Fruit fly (Drosophila melanogaster) S2 (cell line): ENCODE measurements around the gene TORIP.

ENCODE experiments used
- CG8478 ChIP-seq: fragments of >200 bp; optimal IDR thresholded peaks from 2 replicates; lab custom pipeline; 2018
- CTCF ChIP-seq, 2 experiments: fragments of >200 bp; optimal IDR thresholded peaks; 2 replicates each; lab custom pipeline; 2018

Gene TORIP

DNA sequence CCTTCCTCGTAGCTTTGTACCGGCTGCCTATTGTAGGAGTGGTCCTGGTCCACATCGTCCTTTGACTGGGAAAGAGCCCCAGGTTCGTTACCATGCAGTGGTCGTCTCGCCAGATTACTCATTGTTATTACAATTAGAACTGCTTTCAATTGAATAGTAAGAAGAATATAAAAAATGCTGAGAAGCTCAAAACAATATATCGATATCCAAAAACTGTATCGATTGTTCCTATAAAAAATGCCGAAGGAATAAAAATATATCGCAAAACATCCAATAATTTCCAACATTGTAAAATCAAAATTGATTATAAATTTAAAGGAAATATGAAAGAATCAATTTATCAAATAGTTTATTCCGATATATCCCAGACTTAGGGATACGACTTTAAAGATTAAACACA lies at the start of gene TORIP, which contains the start of gene Ccdc58:
Gene TORIP, minus strand, starts transcription at position 173 of the 400 bp plus-strand sequence.
Gene Ccdc58, plus strand, starts transcription at position 274 of the 400 bp plus-strand sequence.
- TF ChIP-seq CTCF (optimal IDR thresholded peaks at IDR 0.05; lab: Kevin White, UChicago) (no peak), CG8478 (lab: Kevin White, UChicago) (no peak)

dm6 chr3L:19848080-19848479 lies 43.2 kb upstream of the TORIP start:
- no peak for TF ChIP-seq CG8478 (lab: Kevin White, UChicago)

dm6 chr3L:19846960-19847359 lies 42.1 kb upstream of the TORIP start:
- TF ChIP-seq CTCF (optimal IDR thresholded peaks at IDR 0.05; lab: Kevin White, UChicago), result no peak

DNA sequence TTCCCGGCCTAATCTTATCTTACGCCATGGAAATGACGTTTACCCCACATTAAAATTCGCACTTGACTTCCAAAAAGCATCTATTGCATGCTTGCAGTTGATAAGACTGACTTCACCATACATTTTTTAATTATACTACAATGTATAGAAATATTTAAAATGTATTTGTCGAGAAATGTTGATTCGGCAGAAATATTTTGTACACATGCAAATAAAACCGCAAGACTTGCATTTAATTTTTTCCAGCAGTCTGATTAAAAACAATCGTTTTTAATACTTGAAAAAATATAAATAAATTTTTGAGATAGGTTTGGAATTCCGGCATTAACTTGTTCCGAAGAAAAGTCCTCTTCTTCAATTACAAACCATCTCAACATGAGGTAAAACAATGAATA lies 41.0 kb upstream of the TORIP start:
- TF ChIP-seq CTCF (optimal IDR thresholded peaks at IDR 0.05; lab: Kevin White, UChicago) (no peak), CG8478 (lab: Kevin White, UChicago) (no peak)

- TF ChIP-seq CTCF (optimal IDR thresholded peaks at IDR 0.05; lab: Kevin White, UChicago), result no peak
- TF ChIP-seq CG8478 (lab: Kevin White, UChicago), result no peak
These were observed 40.4 kb upstream of the TORIP start, which contains the start of gene Papss for dm6 chr3L:19845047-19845906. TSS of gene Papss (plus strand) at chr3L:19845293.

- TF ChIP-seq CTCF (optimal IDR thresholded peaks at IDR 0.05; lab: Kevin White, UChicago), result no peak
- no peak for TF ChIP-seq CG8478 (lab: Kevin White, UChicago)
These were observed 39.6 kb upstream of the TORIP start for dm6 chr3L:19844507-19844906.

DNA sequence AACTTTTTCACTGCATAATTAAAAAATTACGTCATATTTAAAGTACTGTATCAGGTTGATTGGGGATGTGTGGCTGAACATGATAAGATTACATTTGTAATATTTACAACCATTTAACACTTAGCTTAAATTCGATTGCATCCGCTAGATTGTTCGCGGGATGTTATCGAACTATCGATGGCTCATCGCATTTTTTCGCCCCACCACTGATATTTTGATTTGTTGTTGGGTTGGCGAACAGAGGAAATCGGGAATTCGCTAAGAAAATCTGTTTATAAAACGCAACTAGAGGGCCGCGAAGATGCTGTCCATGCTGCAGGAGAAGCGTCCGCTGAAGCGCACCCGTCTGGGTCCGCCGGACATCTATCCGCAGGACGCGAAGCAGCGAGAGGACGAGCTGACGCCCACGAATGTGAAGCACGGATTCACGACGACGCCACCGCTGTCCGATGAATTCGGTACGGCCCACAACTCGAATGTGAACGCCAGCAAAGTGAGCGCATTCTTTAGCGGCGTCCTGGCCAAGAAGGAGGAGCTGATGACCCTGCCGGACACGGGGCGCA lies 31.6 kb upstream of the TORIP start, which contains the start of gene kto:
Gene kto, plus strand, starts transcription at position 240 of the 563 bp plus-strand sequence.
- TF ChIP-seq CG8478 (lab: Kevin White, UChicago) (no peak), CTCF (optimal IDR thresholded peaks at IDR 0.05; lab: Kevin White, UChicago) (no peak)

- TF ChIP-seq CTCF (optimal IDR thresholded peaks at IDR 0.05; lab: Kevin White, UChicago) (no peak), CG8478 (lab: Kevin White, UChicago) (no peak)
These were observed 29.4 kb upstream of the TORIP start, which contains the start of the genes trc and CG32221 for dm6 chr3L:19834143-19834794. TSS of gene trc (minus strand) at chr3L:19834304. TSS of gene CG32221 (plus strand) at chr3L:19834670.

DNA sequence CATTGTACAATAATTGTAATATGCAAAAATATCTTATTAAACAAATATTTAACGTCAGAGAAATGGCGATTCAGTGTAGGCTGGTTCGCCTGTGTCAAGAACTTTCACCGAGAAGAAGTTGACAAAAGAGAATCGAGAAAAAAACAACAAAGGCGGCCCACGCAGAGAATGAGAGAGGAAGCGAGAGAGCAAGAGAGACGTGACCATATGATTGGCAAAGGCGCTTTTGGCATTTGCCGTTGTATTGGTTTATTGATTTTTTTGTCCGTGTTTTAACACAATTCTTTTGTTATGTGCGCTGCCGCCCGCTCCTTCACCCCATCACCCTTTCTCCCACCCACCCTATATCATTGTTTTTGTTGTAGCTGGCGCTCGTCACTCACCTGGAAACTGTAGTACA lies 28.3 kb upstream of the TORIP start:
- TF ChIP-seq CG8478 (lab: Kevin White, UChicago) (no peak), CTCF (optimal IDR thresholded peaks at IDR 0.05; lab: Kevin White, UChicago) (no peak)

DNA sequence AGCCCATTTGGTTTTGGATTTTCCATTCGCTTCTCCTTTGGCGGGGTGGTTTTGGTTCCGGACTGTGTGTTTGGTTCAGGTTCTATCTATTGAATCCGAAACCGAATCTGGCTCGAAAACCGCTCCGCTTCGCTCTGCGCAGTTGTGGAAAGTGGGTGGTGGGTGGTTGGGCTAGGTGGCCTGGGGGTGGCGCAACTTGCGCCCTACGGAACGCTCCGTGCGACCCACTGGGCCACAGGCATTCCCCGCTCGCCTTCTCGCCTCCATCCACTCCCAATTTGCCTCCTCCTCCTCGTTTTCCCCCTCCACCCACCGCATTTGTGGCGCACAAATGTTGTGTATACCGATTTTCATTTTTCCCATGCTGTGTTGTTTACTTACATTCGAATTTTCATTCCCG lies 13.8 kb upstream of the TORIP start:
- TF ChIP-seq CTCF (optimal IDR thresholded peaks at IDR 0.05; lab: Kevin White, UChicago) (no peak), CG8478 (lab: Kevin White, UChicago) (no peak)

dm6 chr3L:19817807-19818531 lies 13.1 kb upstream of the TORIP start, which contains the start of the genes Fibp and Deaf1:
TSS of gene Fibp (minus strand) at chr3L:19817967.
TSS of gene Deaf1 (plus strand) at chr3L:19818174.
- TF ChIP-seq CG8478 (lab: Kevin White, UChicago), result no peak
- TF ChIP-seq CTCF (optimal IDR thresholded peaks at IDR 0.05; lab: Kevin White, UChicago), result peak in 1 of 2 experiments; percentile 9

dm6 chr3L:19815472-19816150 lies 10.7 kb upstream of the TORIP start, which contains the start of gene cyc:
TSS of gene cyc (minus strand) at chr3L:19815938.
- TF ChIP-seq CG8478 (lab: Kevin White, UChicago) (no peak), CTCF (optimal IDR thresholded peaks at IDR 0.05; lab: Kevin White, UChicago) (no peak)

- no peak for TF ChIP-seq CTCF (optimal IDR thresholded peaks at IDR 0.05; lab: Kevin White, UChicago)
- TF ChIP-seq CG8478 (lab: Kevin White, UChicago), result no peak
These were observed 8.4 kb upstream of the TORIP start, which contains the start of gene Cyp305a1 for dm6 chr3L:19813075-19813903. TSS of gene Cyp305a1 (minus strand) at chr3L:19813339.
